Worm (Caenorhabditis elegans) whole organism, late embryonic: ENCODE measurements around the gene asns-1.
A peak's percentile ranks its signal among the peaks of the same experiment; 100 is the strongest.
"Not testable (repeated sequence)": the region's sequence is repeated elsewhere in the genome, so short reads cannot be mapped to it uniquely, and the experiment has no call there.

ENCODE experiments used
- C08G9.2 ChIP-seq: sonication (generic microtip); optimal IDR thresholded peaks from 2 replicates; lab custom pipeline; 2016; ENCODE audit warnings: mild to moderate bottlenecking, missing genetic modification characterization, moderate library complexity, missing compliant biosample characterization
- F13H6.1 ChIP-seq: sonication (generic microtip); optimal IDR thresholded peaks from 2 replicates; lab custom pipeline; 2016; ENCODE audit warnings: missing genetic modification characterization, missing compliant biosample characterization
- K09A11.1 ChIP-seq: sonication (generic microtip); optimal IDR thresholded peaks from 2 replicates; lab custom pipeline; 2017; ENCODE audit warnings: antibody characterized with exemption, mild to moderate bottlenecking, missing genetic modification characterization, missing compliant biosample characterization; ENCODE audit not compliant: insufficient read depth
- ahr-1 ChIP-seq: sonication (generic microtip); optimal IDR thresholded peaks from 2 replicates; lab custom pipeline; 2016; ENCODE audit warnings: missing genetic modification characterization, missing compliant biosample characterization
- ceh-14 ChIP-seq: sonication (generic microtip); optimal IDR thresholded peaks from 2 replicates; lab custom pipeline; 2016; ENCODE audit warnings: missing genotype, missing genetic modification characterization, missing compliant biosample characterization
- ceh-18 ChIP-seq: sonication (generic microtip); optimal IDR thresholded peaks from 2 replicates; lab custom pipeline; 2016; ENCODE audit warnings: missing genetic modification characterization, missing compliant biosample characterization
- ceh-30 ChIP-seq: fragments of 150-350 bp; optimal IDR thresholded peaks from 2 replicates; lab custom pipeline; 2014; ENCODE audit warnings: missing biosample characterization, missing genetic modification characterization
- ceh-48 ChIP-seq: sonication (generic microtip); optimal IDR thresholded peaks from 2 replicates; lab custom pipeline; 2016; ENCODE audit warnings: missing genetic modification characterization, inconsistent platforms, missing compliant biosample characterization
- ceh-9 ChIP-seq: sonication (generic microtip); optimal IDR thresholded peaks from 2 replicates; lab custom pipeline; 2016; ENCODE audit warnings: mild to moderate bottlenecking, missing genetic modification characterization, inconsistent platforms, missing compliant biosample characterization
- dmd-4 ChIP-seq: sonication (generic microtip); optimal IDR thresholded peaks from 2 replicates; lab custom pipeline; 2016; ENCODE audit warnings: borderline replicate concordance, missing genetic modification characterization, missing compliant biosample characterization
- dve-1 ChIP-seq: sonication (generic microtip); optimal IDR thresholded peaks from 2 replicates; lab custom pipeline; 2017; ENCODE audit warnings: antibody characterized with exemption, mild to moderate bottlenecking, missing genetic modification characterization, missing compliant biosample characterization
- elt-2 ChIP-seq: sonication (generic microtip); optimal IDR thresholded peaks from 2 replicates; lab custom pipeline; 2016; ENCODE audit warnings: missing genetic modification reagents, missing genetic modification characterization, missing compliant biosample characterization
- elt-4 ChIP-seq: sonication (generic microtip); optimal IDR thresholded peaks from 2 replicates; lab custom pipeline; 2016; ENCODE audit warnings: missing genetic modification characterization, missing compliant biosample characterization
- eyg-1 ChIP-seq: sonication (generic microtip); optimal IDR thresholded peaks from 2 replicates; lab custom pipeline; 2016; ENCODE audit warnings: missing genotype, missing genetic modification characterization, missing compliant biosample characterization
- fkh-10 ChIP-seq: fragments of 150-350 bp; optimal IDR thresholded peaks from 2 replicates; lab custom pipeline; 2014; ENCODE audit warnings: missing biosample characterization, missing genetic modification reagents, missing genetic modification characterization
- hlh-13 ChIP-seq: fragments of 200-800 bp; sonication (Bioruptor generic); optimal IDR thresholded peaks from 2 replicates; lab custom pipeline; 2018; ENCODE audit warnings: mild to moderate bottlenecking, missing genetic modification characterization, missing compliant biosample characterization
- hlh-30 ChIP-seq: sonication (generic microtip); optimal IDR thresholded peaks from 2 replicates; lab custom pipeline; 2017; ENCODE audit warnings: antibody characterized with exemption, missing genetic modification characterization, missing compliant biosample characterization; ENCODE audit not compliant: insufficient read depth
- hlh-8 ChIP-seq: sonication (generic microtip); optimal IDR thresholded peaks from 2 replicates; lab custom pipeline; 2016; ENCODE audit warnings: missing genotype, missing genetic modification characterization, missing compliant biosample characterization
- lin-11 ChIP-seq: fragments of 200-800 bp; sonication (Bioruptor generic); optimal IDR thresholded peaks from 2 replicates; lab custom pipeline; 2018; ENCODE audit warnings: mild to moderate bottlenecking, missing genetic modification characterization, missing compliant biosample characterization
- madf-2 ChIP-seq: sonication (generic microtip); optimal IDR thresholded peaks from 2 replicates; lab custom pipeline; 2017; ENCODE audit warnings: missing genetic modification characterization, missing compliant biosample characterization
- nfya-1 ChIP-seq: sonication (generic microtip); optimal IDR thresholded peaks from 2 replicates; lab custom pipeline; 2017; ENCODE audit warnings: missing genetic modification characterization, mild to moderate bottlenecking, missing compliant biosample characterization, antibody characterized with exemption, moderate library complexity
- npax-4 ChIP-seq: sonication (generic microtip); optimal IDR thresholded peaks from 2 replicates; lab custom pipeline; 2016; ENCODE audit warnings: missing genetic modification characterization, missing compliant biosample characterization
- odd-2 ChIP-seq: sonication (generic microtip); optimal IDR thresholded peaks from 2 replicates; lab custom pipeline; 2017; ENCODE audit warnings: antibody characterized with exemption, mild to moderate bottlenecking, missing genetic modification characterization, missing compliant biosample characterization
- pag-3 ChIP-seq: sonication (generic microtip); optimal IDR thresholded peaks from 2 replicates; lab custom pipeline; 2016; ENCODE audit warnings: missing compliant biosample characterization, missing genetic modification characterization, borderline replicate concordance
- pqm-1 ChIP-seq: sonication (generic microtip); optimal IDR thresholded peaks from 2 replicates; lab custom pipeline; 2016; ENCODE audit warnings: missing genetic modification characterization, missing compliant biosample characterization
- pros-1 ChIP-seq: fragments of 150-350 bp; optimal IDR thresholded peaks from 2 replicates; lab custom pipeline; 2014; ENCODE audit warnings: missing biosample characterization, missing genetic modification reagents, missing genetic modification characterization
- ref-2 ChIP-seq: sonication (generic microtip); optimal IDR thresholded peaks from 2 replicates; lab custom pipeline; 2016; ENCODE audit warnings: missing genetic modification characterization, missing compliant biosample characterization
- sox-2 ChIP-seq: fragments of 200-800 bp; sonication (Bioruptor generic); IDR thresholded peaks from 2 replicates; pipeline ENCODE4 v1.3.6; 2022; ENCODE audit warnings: missing genetic modification reagents, missing genetic modification characterization, missing compliant biosample characterization
- syd-9 ChIP-seq: sonication (generic microtip); optimal IDR thresholded peaks from 2 replicates; lab custom pipeline; 2016; ENCODE audit warnings: mild to moderate bottlenecking, missing genetic modification characterization, moderate library complexity, missing compliant biosample characterization
- tbx-7 ChIP-seq: sonication (generic microtip); optimal IDR thresholded peaks from 2 replicates; lab custom pipeline; 2016; ENCODE audit warnings: missing genotype, missing genetic modification characterization, missing compliant biosample characterization
- ttx-3 ChIP-seq: sonication (generic microtip); optimal IDR thresholded peaks from 2 replicates; lab custom pipeline; 2016; ENCODE audit warnings: missing genetic modification reagents, missing genetic modification characterization, missing compliant biosample characterization
- unc-3 ChIP-seq, 2 experiments: fragments of 200-800 bp in 1 of 2; sonication (Bioruptor generic) in 1 of 2; sonication (generic microtip) in 1 of 2; conservative IDR thresholded peaks in 1 of 2; optimal IDR thresholded peaks in 1 of 2; 2 replicates each; pipeline versions ENCODE4 v1.3.6 to Lab custom; 2016 to 2022; ENCODE audit warnings: missing compliant biosample characterization in 2 of 2, missing genetic modification characterization in 2 of 2, missing genetic modification reagents in 1 of 2
- unc-42 ChIP-seq: sonication (generic microtip); optimal IDR thresholded peaks from 2 replicates; lab custom pipeline; 2016; ENCODE audit warnings: missing genotype, missing genetic modification characterization, missing compliant biosample characterization
- unc-86 ChIP-seq: sonication (generic microtip); optimal IDR thresholded peaks from 2 replicates; lab custom pipeline; 2016; ENCODE audit warnings: missing genetic modification characterization, missing compliant biosample characterization
- ztf-16 ChIP-seq: sonication (generic microtip); optimal IDR thresholded peaks from 2 replicates; lab custom pipeline; 2017; ENCODE audit warnings: missing genetic modification characterization, missing compliant biosample characterization

Gene asns-1

ce11 chrV:8569841-8570361 is 23.9 kb downstream of the asns-1 start, which contains the start of the genes F25G6.9 and symk-1:
Gene F25G6.9, minus strand, starts transcription at chrV:8570000.
Gene symk-1, plus strand, starts transcription at chrV:8570311.
- TF ChIP-seq ref-2, result no peak
- peak; percentile 12 for TF ChIP-seq ceh-14
- peak; percentile 40 for TF ChIP-seq nfya-1 (tag; lab: Kevin White, UChicago)
- no peak for TF ChIP-seq lin-11

- TF ChIP-seq F13H6.1 (tag; lab: Kevin White, UChicago); ceh-14; ceh-30 (tag; lab: Kevin White, UChicago): not testable (repeated sequence)
Observed at ce11 chrV:8574762-8575161, 28.8 kb downstream of the asns-1 start, which contains the start of gene F25G6.1. Gene F25G6.1, plus strand, starts transcription at chrV:8575062.

- TF ChIP-seq dve-1 (tag; lab: Kevin White, UChicago), result no peak
- TF ChIP-seq elt-4, result no peak
- TF ChIP-seq fkh-10 (GFP tag; lab: Kevin White, UChicago), result no peak
- no peak for TF ChIP-seq ahr-1 (tag; lab: Kevin White, UChicago)
- TF ChIP-seq madf-2 (tag; lab: Kevin White, UChicago), result no peak
- no peak for TF ChIP-seq ceh-30 (tag; lab: Kevin White, UChicago)
- no peak for TF ChIP-seq ztf-16 (tag; lab: Kevin White, UChicago)
- no peak for TF ChIP-seq tbx-7 (tag; lab: Kevin White, UChicago)
- TF ChIP-seq unc-86 (tag; lab: Kevin White, UChicago), result no peak
- no peak for TF ChIP-seq C08G9.2 (tag; lab: Kevin White, UChicago)
Observed at ce11 chrV:8580961-8581360, 35.0 kb downstream of the asns-1 start, which contains the start of gene C10B5.1. Gene C10B5.1, plus strand, starts transcription at chrV:8581261.

- TF ChIP-seq elt-4 (no peak), hlh-13 (GFP tag; lab: Kevin White, UChicago) (no peak), hlh-8 (tag; lab: Kevin White, UChicago) (no peak), ttx-3 (tag; lab: Kevin White, UChicago) (no peak), npax-4 (tag; lab: Kevin White, UChicago) (no peak), sox-2 (GFP tag; lab: Robert Waterston, UW) (no peak), unc-42 (tag; lab: Kevin White, UChicago) (no peak), hlh-30 (no peak), pqm-1 (tag; lab: Kevin White, UChicago) (no peak), pag-3 (tag; lab: Kevin White, UChicago) (no peak), eyg-1 (no peak), ceh-48 (no peak), ceh-18 (tag; lab: Kevin White, UChicago) (no peak), ceh-9 (tag; lab: Kevin White, UChicago) (no peak), odd-2 (tag; lab: Kevin White, UChicago) (no peak), elt-2 (tag; lab: Kevin White, UChicago) (no peak), dmd-4 (no peak), syd-9 (tag; lab: Kevin White, UChicago) (no peak), pros-1 (no peak), K09A11.1 (no peak)
Observed at ce11 chrV:8586472-8586871, 40.5 kb downstream of the asns-1 start.

- TF ChIP-seq ztf-16 (tag; lab: Kevin White, UChicago) (no peak), elt-2 (tag; lab: Kevin White, UChicago) (peak; percentile 19), hlh-30 (no peak), syd-9 (tag; lab: Kevin White, UChicago) (no peak), elt-4 (no peak), hlh-8 (tag; lab: Kevin White, UChicago) (no peak), ahr-1 (tag; lab: Kevin White, UChicago) (no peak), unc-3 (GFP tag; conservative IDR thresholded peaks at IDR 0.05; lab: Robert Waterston, UW) (no peak), unc-3 (tag; optimal IDR thresholded peaks at IDR 0.05; lab: Kevin White, UChicago) (no peak)
Observed at ce11 chrV:8586920-8587319, 40.9 kb downstream of the asns-1 start.
